Worm (Caenorhabditis elegans): ENCODE data around the gene ZK795.3.

Gene ZK795.3

ce11 chrIV:12584146-12584545 lies 25.0 kb downstream of the ZK795.3 start:
- TF ChIP-seq ceh-32 (tag; optimal IDR thresholded peaks at IDR 0.05; ENCODE audit: poor library complexity) (no peak), lin-13 (GFP tag; optimal IDR thresholded peaks at IDR 0.05) (no peak), F44E2.7 (GFP tag; IDR thresholded peaks at IDR 0.05) (no peak), unc-39 (tag; optimal IDR thresholded peaks at IDR 0.05) (no peak), ces-1 (GFP tag; optimal IDR thresholded peaks at IDR 0.05) (no peak), lin-38 (GFP tag; IDR thresholded peaks at IDR 0.05) (no peak), skn-1 (tag; optimal IDR thresholded peaks at IDR 0.05) (no peak), madf-9 (GFP tag; conservative IDR thresholded peaks at IDR 0.05) (no peak), zfp-2 (tag; optimal IDR thresholded peaks at IDR 0.05) (no peak), mep-1 (tag; optimal IDR thresholded peaks at IDR 0.05) (peak; percentile 71), nhr-77 (tag; optimal IDR thresholded peaks at IDR 0.05) (no peak), rbr-2 (tag; optimal IDR thresholded peaks at IDR 0.05) (peak; percentile 67), hlh-11 (tag; optimal IDR thresholded peaks at IDR 0.05) (no peak), snpc-1.2 (GFP tag; IDR thresholded peaks at IDR 0.05) (no peak), hlh-30 (tag; optimal IDR thresholded peaks at IDR 0.05; ENCODE audit: insufficient read depth) (peak; percentile 14), vab-7 (GFP tag; IDR thresholded peaks at IDR 0.05) (0 out of 2 replicates have a peak, but pooled peaks have one; percentile 26), pqm-1 (tag; optimal IDR thresholded peaks at IDR 0.05) (no peak), D1046.2 (GFP tag; IDR thresholded peaks at IDR 0.05) (no peak), lin-29 (GFP tag; IDR thresholded peaks at IDR 0.05) (no peak), daf-16 (GFP tag; optimal IDR thresholded peaks at IDR 0.05) (no peak), daf-16 (tag; optimal IDR thresholded peaks at IDR 0.05) (no peak), mxl-2 (GFP tag; conservative IDR thresholded peaks at IDR 0.05) (no peak), zip-2 (tag; optimal IDR thresholded peaks at IDR 0.05) (no peak), mes-2 (tag; optimal IDR thresholded peaks at IDR 0.05; ENCODE audit: poor library complexity, severe bottlenecking) (peak; percentile 24), F37D6.2 (tag; optimal IDR thresholded peaks at IDR 0.05) (peak; percentile 2), nhr-25 (tag; optimal IDR thresholded peaks at IDR 0.05; ENCODE audit: borderline replicate concordance, insufficient read depth) (no peak), lsy-2 (tag; optimal IDR thresholded peaks at IDR 0.05) (peak in 1 of 2 experiments; percentile 44), dmd-8 (GFP tag; IDR thresholded peaks at IDR 0.05) (no peak), nhr-111 (GFP tag; optimal IDR thresholded peaks at IDR 0.05) (no peak), set-16 (GFP tag; IDR thresholded peaks at IDR 0.05) (peak; percentile 54; the same call in 1 of the 2 replicates), dmd-6 (GFP tag; IDR thresholded peaks at IDR 0.05) (no peak), gei-8 (GFP tag; optimal IDR thresholded peaks at IDR 0.05) (no peak), dve-1 (tag; optimal IDR thresholded peaks at IDR 0.05; ENCODE audit: insufficient read depth) (no peak), ctbp-1 (GFP tag; IDR thresholded peaks at IDR 0.05) (0 out of 2 replicates have a peak, but pooled peaks have one; percentile 42), mdl-1 (tag; optimal IDR thresholded peaks at IDR 0.05) (peak in 1 of 2 experiments; percentile 2), hmg-1.1 (GFP tag; IDR thresholded peaks at IDR 0.05) (peak; percentile 46; the same call in 1 of the 2 replicates), T26A8.4 (GFP tag; IDR thresholded peaks at IDR 0.05) (no peak), fkh-10 (GFP tag; optimal IDR thresholded peaks at IDR 0.05) (peak; percentile 34), nhr-237 (tag; optimal IDR thresholded peaks at IDR 0.05) (no peak), Y48G9A.11 (GFP tag; IDR thresholded peaks at IDR 0.05) (no peak), unc-130 (GFP tag; optimal IDR thresholded peaks at IDR 0.05) (no peak), nhr-42 (GFP tag; IDR thresholded peaks at IDR 0.05) (no peak), lin-39 (tag; optimal IDR thresholded peaks at IDR 0.05) (no peak), dmd-9 (GFP tag; IDR thresholded peaks at IDR 0.05) (no peak)

Data from whole organism, L4 larva.